Fruit fly (Drosophila melanogaster): ENCODE data around the gene NdufV3.

dm6 chrX:11350505-11351327 lies 918 bp downstream of the NdufV3 start, which contains the start of gene CG1737:
- TF ChIP-seq CG16779 (tag; optimal IDR thresholded peaks at IDR 0.05) (no peak), OdsH (GFP tag; optimal IDR thresholded peaks at IDR 0.05) (peak; percentile 7), CG6792 (GFP tag; optimal IDR thresholded peaks at IDR 0.05) (peak; percentile 10), CG11762 (GFP tag; optimal IDR thresholded peaks at IDR 0.05; ENCODE audit: insufficient read depth) (no peak)
